Worm (Caenorhabditis elegans) whole organism, L4/young adult: ENCODE measurements around the gene F26C11.4.

Experiments used
- dao-5 ChIP-seq: sonication (generic microtip); optimal IDR thresholded peaks from 2 replicates; lab custom pipeline; 2016; ENCODE audit warnings: missing genotype, missing genetic modification characterization, moderate library complexity, missing compliant biosample characterization
- him-1 ChIP-seq: sonication (generic microtip); optimal IDR thresholded peaks from 2 replicates; lab custom pipeline; 2016; ENCODE audit warnings: missing genotype, missing genetic modification reagents, missing genetic modification characterization, missing compliant biosample characterization

ce11 chrII:9928470-9928869 lies 12.4 kb upstream of the F26C11.4 start:
- TF ChIP-seq him-1 (no peak), dao-5 (tag; lab: Kevin White, UChicago) (no peak)
